Fruit fly (Drosophila melanogaster) whole organism, embryonic: Measurements from ENCODE around the gene Fibp.

ENCODE experiments used
- ATbp ChIP-seq: fragments of 200-800 bp; sonication (Bioruptor generic); optimal IDR thresholded peaks from 2 replicates; lab custom pipeline; 2017; ENCODE audit warnings: missing biosample characterization, mild to moderate bottlenecking, missing genetic modification characterization, missing genetic modification reagents
- BEAF-32 ChIP-seq: fragments of 200-800 bp; sonication (Bioruptor generic); optimal IDR thresholded peaks from 3 replicates; lab custom pipeline; 2017; ENCODE audit warnings: missing biosample characterization, missing genetic modification characterization, mild to moderate bottlenecking, moderate library complexity, missing genetic modification reagents
- CG10209 ChIP-seq: fragments of 200-800 bp; sonication (Bioruptor generic); optimal IDR thresholded peaks from 3 replicates; lab custom pipeline; 2017; ENCODE audit warnings: missing biosample characterization, mild to moderate bottlenecking, missing genetic modification characterization, missing genetic modification reagents
- CG10274 ChIP-seq: fragments of 200-800 bp; sonication (Bioruptor generic); optimal IDR thresholded peaks from 3 replicates; lab custom pipeline; 2017; ENCODE audit warnings: missing biosample characterization, mild to moderate bottlenecking, missing genetic modification characterization
- CG11695 ChIP-seq: fragments of 200-800 bp; sonication (Bioruptor generic); IDR thresholded peaks from 3 replicates; pipeline ENCODE4 v1.3.6; 2022; ENCODE audit warnings: missing biosample characterization, missing genetic modification characterization
- CG12071 ChIP-seq: fragments of 200-800 bp; sonication (Bioruptor generic); optimal IDR thresholded peaks from 3 replicates; lab custom pipeline; 2018; ENCODE audit warnings: missing biosample characterization, mild to moderate bottlenecking, missing genetic modification characterization
- CG12744 ChIP-seq: fragments of 200-800 bp; sonication (Bioruptor generic); optimal IDR thresholded peaks from 2 replicates; lab custom pipeline; 2016; ENCODE audit warnings: missing biosample characterization, missing genetic modification characterization
- CG1602 ChIP-seq: fragments of 200-800 bp; sonication (Bioruptor generic); optimal IDR thresholded peaks from 3 replicates; lab custom pipeline; 2016; ENCODE audit warnings: missing biosample characterization, missing genetic modification characterization
- CG2875 ChIP-seq: fragments of 200-800 bp; sonication (Bioruptor generic); optimal IDR thresholded peaks from 2 replicates; lab custom pipeline; 2017; ENCODE audit warnings: missing biosample characterization, mild to moderate bottlenecking, missing genetic modification characterization, missing genetic modification reagents
- CG6654 ChIP-seq: fragments of 200-800 bp; sonication (Bioruptor generic); optimal IDR thresholded peaks from 2 replicates; lab custom pipeline; 2017; ENCODE audit warnings: missing biosample characterization, mild to moderate bottlenecking, missing genetic modification characterization
- CG7271 ChIP-seq: fragments of 200-800 bp; sonication (Bioruptor generic); optimal IDR thresholded peaks from 2 replicates; lab custom pipeline; 2018; ENCODE audit warnings: missing biosample characterization, mild to moderate bottlenecking, missing genetic modification characterization, moderate library complexity
- CG7839 ChIP-seq: fragments of 200-800 bp; sonication (Bioruptor generic); optimal IDR thresholded peaks from 3 replicates; lab custom pipeline; 2018; ENCODE audit warnings: missing biosample characterization, mild to moderate bottlenecking, missing genetic modification characterization, moderate library complexity
- CG8089 ChIP-seq: fragments of 200-800 bp; sonication (Bioruptor generic); optimal IDR thresholded peaks from 3 replicates; lab custom pipeline; 2016; ENCODE audit warnings: missing biosample characterization, missing genetic modification characterization
- CrebB ChIP-seq: fragments of 200-800 bp; sonication (Bioruptor generic); optimal IDR thresholded peaks from 3 replicates; lab custom pipeline; 2018; ENCODE audit warnings: missing biosample characterization, mild to moderate bottlenecking, missing genetic modification characterization
- Dip3 ChIP-seq: fragments of 200-800 bp; sonication (Bioruptor generic); optimal IDR thresholded peaks from 3 replicates; lab custom pipeline; 2016; ENCODE audit warnings: missing biosample characterization, missing genetic modification characterization
- H15 ChIP-seq: fragments of 200-800 bp; sonication (Bioruptor generic); IDR thresholded peaks from 3 replicates; pipeline ENCODE4 v1.3.6; 2022; ENCODE audit warnings: missing biosample characterization, missing genetic modification characterization
- HmgD ChIP-seq: fragments of 200-800 bp; sonication (Bioruptor generic); optimal IDR thresholded peaks from 3 replicates; lab custom pipeline; 2016; ENCODE audit warnings: missing biosample characterization, missing genetic modification characterization
- Hr39 ChIP-seq: fragments of >200 bp; optimal IDR thresholded peaks from 2 replicates; lab custom pipeline; 2017
- Hsf ChIP-seq: fragments of 200-800 bp; sonication (Bioruptor generic); optimal IDR thresholded peaks from 3 replicates; lab custom pipeline; 2016; ENCODE audit warnings: missing biosample characterization, missing genetic modification characterization
- Kr ChIP-seq: fragments of 200-800 bp; sonication (Bioruptor generic); optimal IDR thresholded peaks from 2 replicates; lab custom pipeline; 2017; ENCODE audit warnings: missing biosample characterization, mild to moderate bottlenecking, missing genetic modification characterization
- MESR4 ChIP-seq: fragments of 200-800 bp; sonication (Bioruptor generic); optimal IDR thresholded peaks from 2 replicates; lab custom pipeline; 2018; ENCODE audit warnings: missing biosample characterization, mild to moderate bottlenecking, missing genetic modification characterization, moderate library complexity
- NC2β ChIP-seq: fragments of 200-800 bp; sonication (Bioruptor generic); optimal IDR thresholded peaks from 2 replicates; lab custom pipeline; 2016; ENCODE audit warnings: missing biosample characterization, missing genetic modification characterization
- NFAT ChIP-seq: fragments of 200-800 bp; sonication (Bioruptor generic); IDR thresholded peaks from 2 replicates; pipeline ENCODE4 v1.3.6; 2022; ENCODE audit warnings: missing biosample characterization, missing genetic modification characterization
- NfI ChIP-seq: fragments of 200-800 bp; sonication (Bioruptor generic); optimal IDR thresholded peaks from 3 replicates; lab custom pipeline; 2018; ENCODE audit warnings: missing biosample characterization, mild to moderate bottlenecking, missing genetic modification characterization, moderate library complexity
- Sox100B ChIP-seq: fragments of 200-800 bp; sonication (Bioruptor generic); optimal IDR thresholded peaks from 3 replicates; lab custom pipeline; 2018; ENCODE audit warnings: missing biosample characterization, mild to moderate bottlenecking, missing genetic modification characterization
- Sox102F ChIP-seq: fragments of 200-800 bp; sonication (Bioruptor generic); optimal IDR thresholded peaks from 2 replicates; lab custom pipeline; 2018; ENCODE audit warnings: missing biosample characterization, mild to moderate bottlenecking, missing genetic modification characterization, moderate library complexity
- Ssrp ChIP-seq: fragments of 200-800 bp; sonication (Bioruptor generic); optimal IDR thresholded peaks from 2 replicates; lab custom pipeline; 2018; ENCODE audit warnings: missing biosample characterization, mild to moderate bottlenecking, missing genetic modification characterization, moderate library complexity
- Stat92E ChIP-seq, 3 experiments: fragments of >200 bp in 2 of 3; fragments of 200-800 bp in 1 of 3; sonication (Bioruptor generic) in 1 of 3; optimal IDR thresholded peaks; 2 replicates each; lab custom pipeline; 2017 to 2019; ENCODE audit warnings: missing biosample characterization in 3 of 3, missing genetic modification characterization in 3 of 3, mild to moderate bottlenecking in 1 of 3, moderate library complexity in 1 of 3
- TFAM ChIP-seq: fragments of 200-800 bp; sonication (Bioruptor generic); optimal IDR thresholded peaks from 2 replicates; lab custom pipeline; 2017; ENCODE audit warnings: missing biosample characterization, missing genetic modification characterization, inconsistent platforms
- Vsx1 ChIP-seq: fragments of 200-800 bp; sonication (Bioruptor generic); optimal IDR thresholded peaks from 2 replicates; lab custom pipeline; 2017; ENCODE audit warnings: missing biosample characterization, mild to moderate bottlenecking, missing genetic modification characterization, missing genetic modification reagents
- aop ChIP-seq: fragments of 200-800 bp; sonication (Bioruptor generic); IDR thresholded peaks from 2 replicates; pipeline ENCODE4 v1.3.6; 2022; ENCODE audit warnings: missing biosample characterization, missing genetic modification characterization
- ash1 ChIP-seq: fragments of 200-800 bp; sonication (Bioruptor generic); optimal IDR thresholded peaks from 2 replicates; lab custom pipeline; 2018; ENCODE audit warnings: missing biosample characterization, mild to moderate bottlenecking, missing genetic modification characterization
- chinmo ChIP-seq: fragments of 200-800 bp; sonication (Bioruptor generic); IDR thresholded peaks from 4 replicates; pipeline ENCODE4 v1.3.6; 2022; ENCODE audit warnings: missing biosample characterization, missing genetic modification characterization; ENCODE audit not compliant: partially characterized antibody
- chm ChIP-seq: fragments of 200-800 bp; sonication (Bioruptor generic); IDR thresholded peaks from 2 replicates; pipeline ENCODE4 v1.3.6; 2022; ENCODE audit warnings: missing biosample characterization, missing genetic modification characterization
- crol ChIP-seq: fragments of 200-800 bp; sonication (Bioruptor generic); IDR thresholded peaks from 2 replicates; pipeline ENCODE4 v1.3.6; 2022; ENCODE audit warnings: missing biosample characterization, missing genetic modification characterization
- danr ChIP-seq: fragments of 200-800 bp; sonication (Bioruptor generic); IDR thresholded peaks from 2 replicates; pipeline ENCODE4 v1.3.6; 2022; ENCODE audit warnings: missing biosample characterization, missing genetic modification characterization
- en ChIP-seq: fragments of 200-800 bp; sonication (Bioruptor generic); optimal IDR thresholded peaks from 2 replicates; lab custom pipeline; 2016; ENCODE audit warnings: missing biosample characterization, missing genetic modification characterization
- eyg ChIP-seq: fragments of 200-800 bp; sonication (Bioruptor generic); optimal IDR thresholded peaks from 3 replicates; lab custom pipeline; 2016; ENCODE audit warnings: missing biosample characterization, missing genetic modification characterization
- gt ChIP-seq: fragments of 200-800 bp; sonication (Bioruptor generic); IDR thresholded peaks from 2 replicates; pipeline ENCODE4 v1.3.6; 2022; ENCODE audit warnings: missing biosample characterization, missing genetic modification characterization
- hb ChIP-seq: fragments of 200-800 bp; sonication (Bioruptor generic); IDR thresholded peaks from 3 replicates; pipeline ENCODE4 v1.3.6; 2022; ENCODE audit warnings: missing biosample characterization, missing genetic modification characterization; ENCODE audit not compliant: partially characterized antibody
- jigr1 ChIP-seq: fragments of 200-800 bp; sonication (Bioruptor generic); IDR thresholded peaks from 3 replicates; pipeline ENCODE4 v1.3.6; 2022; ENCODE audit warnings: missing biosample characterization, missing genetic modification characterization
- kah ChIP-seq: fragments of 200-800 bp; sonication (Bioruptor generic); optimal IDR thresholded peaks from 2 replicates; lab custom pipeline; 2018; ENCODE audit warnings: missing biosample characterization, mild to moderate bottlenecking, missing genetic modification characterization
- ken ChIP-seq: fragments of 200-800 bp; sonication (Bioruptor generic); IDR thresholded peaks from 3 replicates; pipeline ENCODE4 v1.3.6; 2022; ENCODE audit warnings: missing biosample characterization, missing genetic modification characterization
- nom ChIP-seq: fragments of 200-800 bp; sonication (Bioruptor generic); optimal IDR thresholded peaks from 2 replicates; lab custom pipeline; 2017; ENCODE audit warnings: missing biosample characterization, missing genetic modification characterization, mild to moderate bottlenecking, moderate library complexity, missing genetic modification reagents
- odd ChIP-seq: fragments of 200-800 bp; sonication (Bioruptor generic); optimal IDR thresholded peaks from 2 replicates; lab custom pipeline; 2017; ENCODE audit warnings: missing biosample characterization, mild to moderate bottlenecking, missing genetic modification characterization
- repo ChIP-seq: fragments of 200-800 bp; sonication (Bioruptor generic); optimal IDR thresholded peaks from 2 replicates; lab custom pipeline; 2016; ENCODE audit warnings: missing biosample characterization, missing genetic modification characterization
- so ChIP-seq: fragments of 200-800 bp; sonication (Bioruptor generic); IDR thresholded peaks from 3 replicates; pipeline ENCODE4 v1.3.6; 2022; ENCODE audit warnings: missing biosample characterization, missing genetic modification characterization
- tgo ChIP-seq: fragments of 200-800 bp; sonication (Bioruptor generic); IDR thresholded peaks from 3 replicates; pipeline ENCODE4 v1.3.6; 2022; ENCODE audit warnings: missing biosample characterization, missing genetic modification characterization
- tll ChIP-seq, 2 experiments: fragments of 200-800 bp in 1 of 2; fragments of >200 bp in 1 of 2; sonication (Bioruptor generic) in 1 of 2; optimal IDR thresholded peaks; 2 replicates each; lab custom pipeline; 2017 to 2019; ENCODE audit warnings: missing biosample characterization in 2 of 2, missing genetic modification characterization in 2 of 2, mild to moderate bottlenecking in 1 of 2, moderate library complexity in 1 of 2
- z ChIP-seq: fragments of 200-800 bp; sonication (Bioruptor generic); IDR thresholded peaks from 3 replicates; pipeline ENCODE4 v1.3.6; 2022; ENCODE audit warnings: missing biosample characterization, missing genetic modification characterization
- zfh1 ChIP-seq: fragments of 200-800 bp; sonication (Bioruptor generic); IDR thresholded peaks from 3 replicates; pipeline ENCODE4 v1.3.6; 2022; ENCODE audit warnings: missing biosample characterization, missing genetic modification characterization
- zfh2 ChIP-seq: fragments of 200-800 bp; sonication (Bioruptor generic); optimal IDR thresholded peaks from 2 replicates; lab custom pipeline; 2016; ENCODE audit warnings: missing biosample characterization, missing genetic modification characterization

Fibp gene

dm6 chr3L:19805895-19806294 lies 11.9 kb downstream of the Fibp start, which contains the start of gene CG34116 (continued):
- TF ChIP-seq Dip3 (GFP tag; lab: Kevin White, UChicago) (no peak), ash1 (no peak), CG11695 (GFP tag; lab: Robert Waterston, UW) (no peak), chm (no peak), ken (no peak), MESR4 (GFP tag; lab: Kevin White, UChicago) (peak; percentile 14), Ssrp (tag; lab: Kevin White, UChicago) (no peak), Hr39 (lab: Kevin White, UChicago) (no peak), odd (GFP tag; lab: Kevin White, UChicago) (no peak), danr (GFP tag; lab: Robert Waterston, UW) (no peak), aop (GFP tag; lab: Robert Waterston, UW) (no peak), CG10209 (GFP tag; lab: Kevin White, UChicago) (no peak), CG7271 (tag; lab: Kevin White, UChicago) (no peak), CG10274 (GFP tag; lab: Kevin White, UChicago) (no peak), CG6654 (GFP tag; lab: Kevin White, UChicago) (no peak), chinmo (GFP tag; lab: Robert Waterston, UW) (no peak), eyg (GFP tag; lab: Kevin White, UChicago) (no peak), CG2875 (GFP tag; lab: Kevin White, UChicago) (no peak), CG8089 (no peak), jigr1 (GFP tag; lab: Robert Waterston, UW) (no peak), zfh2 (GFP tag; lab: Kevin White, UChicago) (no peak), CrebB (no peak), zfh1 (GFP tag; lab: Robert Waterston, UW) (no peak), tll (GFP tag; optimal IDR thresholded peaks at IDR 0.05; lab: Kevin White, UChicago) (no peak), Sox102F (GFP tag; lab: Kevin White, UChicago) (no peak), NfI (GFP tag; lab: Kevin White, UChicago) (no peak), Vsx1 (GFP tag; lab: Kevin White, UChicago) (no peak), NFAT (GFP tag; lab: Robert Waterston, UW) (no peak), ATbp (GFP tag; lab: Kevin White, UChicago) (no peak), BEAF-32 (GFP tag; lab: Kevin White, UChicago) (peak; percentile 66), en (GFP tag; lab: Kevin White, UChicago) (no peak), H15 (GFP tag; lab: Robert Waterston, UW) (no peak), z (GFP tag; lab: Robert Waterston, UW) (no peak), hb (GFP tag; lab: Robert Waterston, UW) (peak; percentile 57; the same call in 1 of the 3 replicates), so (no peak), crol (no peak), Stat92E (GFP tag; optimal IDR thresholded peaks at IDR 0.05; lab: Kevin White, UChicago) (no peak), CG12071 (GFP tag; lab: Kevin White, UChicago) (no peak), NC2β (no peak), gt (no peak), HmgD (GFP tag; lab: Kevin White, UChicago) (no peak), kah (GFP tag; lab: Kevin White, UChicago) (no peak), repo (no peak), CG7839 (tag; lab: Kevin White, UChicago) (no peak), CG12744 (no peak), CG1602 (no peak), Kr (GFP tag; lab: Kevin White, UChicago) (no peak), Hsf (GFP tag; lab: Kevin White, UChicago) (no peak), nom (GFP tag; lab: Kevin White, UChicago) (no peak), Sox100B (no peak), TFAM (GFP tag; lab: Kevin White, UChicago) (no peak), tgo (no peak)
